Fruit fly (Drosophila melanogaster) whole organism, embryonic: ENCODE measurements around the gene CG14352.

Experiments used
- Atf-2 ChIP-seq: fragments of 200-800 bp; sonication (Bioruptor generic); optimal IDR thresholded peaks from 2 replicates; lab custom pipeline; 2016; ENCODE audit warnings: missing biosample characterization, missing genetic modification characterization
- BtbVII ChIP-seq: fragments of 200-800 bp; sonication (Bioruptor generic); optimal IDR thresholded peaks from 3 replicates; lab custom pipeline; 2017; ENCODE audit warnings: missing biosample characterization, mild to moderate bottlenecking, missing genetic modification characterization
- CG10147 ChIP-seq: fragments of 200-800 bp; sonication (Bioruptor generic); optimal IDR thresholded peaks from 2 replicates; lab custom pipeline; 2019; ENCODE audit warnings: missing biosample characterization, mild to moderate bottlenecking, missing genetic modification characterization, moderate library complexity
- CG10274 ChIP-seq: fragments of 200-800 bp; sonication (Bioruptor generic); optimal IDR thresholded peaks from 3 replicates; lab custom pipeline; 2017; ENCODE audit warnings: missing biosample characterization, mild to moderate bottlenecking, missing genetic modification characterization
- CG11398 ChIP-seq: fragments of 200-800 bp; sonication (Bioruptor generic); optimal IDR thresholded peaks from 2 replicates; lab custom pipeline; 2016; ENCODE audit warnings: missing biosample characterization, missing genetic modification characterization
- CG11560 ChIP-seq: fragments of 200-800 bp; sonication (Bioruptor generic); IDR thresholded peaks from 3 replicates; pipeline ENCODE4 v1.3.6; 2022; ENCODE audit warnings: missing biosample characterization, missing genetic modification characterization
- CG12219 ChIP-seq: fragments of 200-800 bp; sonication (Bioruptor generic); optimal IDR thresholded peaks from 3 replicates; lab custom pipeline; 2018; ENCODE audit warnings: missing biosample characterization, mild to moderate bottlenecking, missing genetic modification characterization
- CG1233 ChIP-seq: fragments of 200-800 bp; sonication (Bioruptor generic); optimal IDR thresholded peaks from 4 replicates; lab custom pipeline; 2018; ENCODE audit warnings: missing biosample characterization, mild to moderate bottlenecking, missing genetic modification characterization
- CG13624 ChIP-seq: fragments of 200-800 bp; sonication (Bioruptor generic); optimal IDR thresholded peaks from 2 replicates; lab custom pipeline; 2016; ENCODE audit warnings: missing biosample characterization, missing genetic modification characterization
- CG14860 ChIP-seq: fragments of 200-800 bp; sonication (Bioruptor generic); IDR thresholded peaks from 3 replicates; pipeline ENCODE4 v1.3.6; 2022; ENCODE audit warnings: missing biosample characterization, missing genetic modification characterization; ENCODE audit not compliant: partially characterized antibody
- CG15479 ChIP-seq: fragments of 200-800 bp; sonication (Bioruptor generic); optimal IDR thresholded peaks from 3 replicates; lab custom pipeline; 2019; ENCODE audit warnings: missing biosample characterization, mild to moderate bottlenecking, missing genetic modification characterization, moderate library complexity
- CG17361 ChIP-seq: fragments of 200-800 bp; sonication (Bioruptor generic); IDR thresholded peaks from 3 replicates; pipeline ENCODE4 v1.3.6; 2022; ENCODE audit warnings: missing biosample characterization, missing genetic modification characterization
- CG1832 ChIP-seq: fragments of 200-800 bp; sonication (Bioruptor generic); optimal IDR thresholded peaks from 2 replicates; lab custom pipeline; 2017; ENCODE audit warnings: missing biosample characterization, mild to moderate bottlenecking, missing genetic modification characterization, inconsistent platforms
- CG3281 ChIP-seq: fragments of 200-800 bp; sonication (Bioruptor generic); optimal IDR thresholded peaks from 3 replicates; lab custom pipeline; 2017; ENCODE audit warnings: missing biosample characterization, mild to moderate bottlenecking, missing genetic modification characterization
- CG34224 ChIP-seq: fragments of 200-800 bp; sonication (Bioruptor generic); IDR thresholded peaks from 3 replicates; pipeline ENCODE4 v1.3.6; 2022; ENCODE audit warnings: missing biosample characterization, missing genetic modification characterization; ENCODE audit not compliant: partially characterized antibody
- CG4730 ChIP-seq: fragments of 200-800 bp; sonication (Bioruptor generic); IDR thresholded peaks from 2 replicates; pipeline ENCODE4 v1.3.6; 2022; ENCODE audit warnings: missing biosample characterization, missing genetic modification characterization
- CG8089 ChIP-seq: fragments of 200-800 bp; sonication (Bioruptor generic); optimal IDR thresholded peaks from 3 replicates; lab custom pipeline; 2016; ENCODE audit warnings: missing biosample characterization, missing genetic modification characterization
- CG9817 ChIP-seq: fragments of 200-800 bp; sonication (Bioruptor generic); optimal IDR thresholded peaks from 2 replicates; lab custom pipeline; 2018; ENCODE audit warnings: missing biosample characterization, mild to moderate bottlenecking, missing genetic modification characterization, moderate library complexity
- CHES-1-like ChIP-seq: fragments of 200-800 bp; sonication (Bioruptor generic); optimal IDR thresholded peaks from 2 replicates; lab custom pipeline; 2016; ENCODE audit warnings: missing biosample characterization, missing genetic modification characterization
- Camta ChIP-seq: fragments of 200-800 bp; sonication (Bioruptor generic); optimal IDR thresholded peaks from 2 replicates; lab custom pipeline; 2016; ENCODE audit warnings: missing biosample characterization, missing genetic modification characterization
- Deaf1 ChIP-seq: fragments of 200-800 bp; optimal IDR thresholded peaks from 3 replicates; lab custom pipeline; 2019; ENCODE audit warnings: missing biosample characterization, mild to moderate bottlenecking, missing genetic modification characterization, moderate library complexity
- Dp ChIP-seq: fragments of 200-800 bp; sonication (Bioruptor generic); optimal IDR thresholded peaks from 2 replicates; lab custom pipeline; 2018; ENCODE audit warnings: missing biosample characterization, mild to moderate bottlenecking, missing genetic modification characterization, moderate library complexity
- Dref ChIP-seq: fragments of 200-800 bp; sonication (Bioruptor generic); IDR thresholded peaks from 2 replicates; pipeline ENCODE4 v1.3.6; 2022; ENCODE audit warnings: missing biosample characterization, missing genetic modification characterization
- Ets65A ChIP-seq: fragments of 200-800 bp; sonication (Bioruptor generic); peaks from one replicate; lab custom pipeline; 2016; ENCODE audit warnings: missing biosample characterization, missing genetic modification characterization
- HLH54F ChIP-seq: fragments of 200-800 bp; sonication (Bioruptor generic); optimal IDR thresholded peaks from 3 replicates; lab custom pipeline; 2016; ENCODE audit warnings: missing biosample characterization, missing genetic modification characterization
- Lhr ChIP-seq: fragments of 200-800 bp; sonication (Bioruptor generic); optimal IDR thresholded peaks from 3 replicates; lab custom pipeline; 2017; ENCODE audit warnings: mild to moderate bottlenecking, missing biosample characterization, missing genetic modification reagents, missing genetic modification characterization
- MTF-1 ChIP-seq: fragments of 200-800 bp; sonication (Bioruptor generic); optimal IDR thresholded peaks from 2 replicates; lab custom pipeline; 2018; ENCODE audit warnings: missing biosample characterization, mild to moderate bottlenecking, missing genetic modification characterization, borderline replicate concordance
- Optix ChIP-seq: fragments of 200-800 bp; sonication (Bioruptor generic); IDR thresholded peaks from 3 replicates; pipeline ENCODE4 v1.3.6; 2022; ENCODE audit warnings: missing biosample characterization, missing genetic modification characterization
- Vsx1 ChIP-seq: fragments of 200-800 bp; sonication (Bioruptor generic); optimal IDR thresholded peaks from 2 replicates; lab custom pipeline; 2017; ENCODE audit warnings: missing biosample characterization, mild to moderate bottlenecking, missing genetic modification characterization, missing genetic modification reagents
- al ChIP-seq: fragments of 200-800 bp; sonication (Bioruptor generic); IDR thresholded peaks from 2 replicates; pipeline ENCODE4 v1.3.6; 2022; ENCODE audit warnings: missing biosample characterization, missing genetic modification characterization
- ato ChIP-seq: fragments of 200-800 bp; sonication (Bioruptor generic); IDR thresholded peaks from 2 replicates; pipeline ENCODE4 v1.3.6; 2022; ENCODE audit warnings: missing biosample characterization, missing genetic modification characterization; ENCODE audit not compliant: partially characterized antibody
- cad ChIP-seq: fragments of >200 bp; optimal IDR thresholded peaks from 2 replicates; lab custom pipeline; 2017; ENCODE audit warnings: missing biosample characterization, missing genetic modification characterization
- crol ChIP-seq: fragments of 200-800 bp; sonication (Bioruptor generic); IDR thresholded peaks from 2 replicates; pipeline ENCODE4 v1.3.6; 2022; ENCODE audit warnings: missing biosample characterization, missing genetic modification characterization
- dimm ChIP-seq: fragments of 200-800 bp; sonication (Bioruptor generic); IDR thresholded peaks from 2 replicates; pipeline ENCODE4 v1.3.6; 2022; ENCODE audit warnings: missing biosample characterization, missing genetic modification characterization
- ewg ChIP-seq: fragments of 200-800 bp; sonication (Bioruptor generic); optimal IDR thresholded peaks from 3 replicates; lab custom pipeline; 2017; ENCODE audit warnings: mild to moderate bottlenecking, missing biosample characterization, missing genetic modification reagents, missing genetic modification characterization
- ftz-f1 ChIP-seq: fragments of 200-800 bp; sonication (Bioruptor generic); optimal IDR thresholded peaks from 2 replicates; lab custom pipeline; 2016; ENCODE audit warnings: missing biosample characterization, missing genetic modification characterization
- gsb ChIP-seq: fragments of 200-800 bp; sonication (Bioruptor generic); IDR thresholded peaks from 2 replicates; pipeline ENCODE4 v1.3.6; 2022; ENCODE audit warnings: missing biosample characterization, missing genetic modification characterization
- gt ChIP-seq: fragments of 200-800 bp; sonication (Bioruptor generic); IDR thresholded peaks from 2 replicates; pipeline ENCODE4 v1.3.6; 2022; ENCODE audit warnings: missing biosample characterization, missing genetic modification characterization
- inv ChIP-seq: fragments of 200-800 bp; sonication (Bioruptor generic); IDR thresholded peaks from 2 replicates; pipeline ENCODE4 v1.3.6; 2022; ENCODE audit warnings: missing biosample characterization, missing genetic modification characterization; ENCODE audit not compliant: partially characterized antibody
- odd ChIP-seq: fragments of 200-800 bp; sonication (Bioruptor generic); optimal IDR thresholded peaks from 2 replicates; lab custom pipeline; 2017; ENCODE audit warnings: missing biosample characterization, mild to moderate bottlenecking, missing genetic modification characterization
- pita ChIP-seq: fragments of 200-800 bp; sonication (Bioruptor generic); optimal IDR thresholded peaks from 2 replicates; lab custom pipeline; 2017; ENCODE audit warnings: missing biosample characterization, mild to moderate bottlenecking, missing genetic modification characterization
- pros ChIP-seq: fragments of 200-800 bp; sonication (Bioruptor generic); optimal IDR thresholded peaks from 3 replicates; lab custom pipeline; 2019; ENCODE audit warnings: missing biosample characterization, mild to moderate bottlenecking, missing genetic modification characterization, moderate library complexity
- shn ChIP-seq: fragments of 200-800 bp; sonication (Bioruptor generic); optimal IDR thresholded peaks from 3 replicates; lab custom pipeline; 2016; ENCODE audit warnings: missing biosample characterization, missing genetic modification characterization
- sob ChIP-seq: fragments of 200-800 bp; sonication (Bioruptor generic); IDR thresholded peaks from 2 replicates; pipeline ENCODE4 v1.3.6; 2022; ENCODE audit warnings: missing biosample characterization, missing genetic modification characterization
- trh ChIP-seq: fragments of 200-800 bp; sonication (Bioruptor generic); optimal IDR thresholded peaks from 2 replicates; lab custom pipeline; 2016; ENCODE audit warnings: missing biosample characterization, missing genetic modification characterization
- vfl ChIP-seq: fragments of 200-800 bp; sonication (Bioruptor generic); optimal IDR thresholded peaks from 2 replicates; lab custom pipeline; 2016; ENCODE audit warnings: missing biosample characterization, missing genetic modification characterization
- vnd ChIP-seq: fragments of 200-800 bp; sonication (Bioruptor generic); IDR thresholded peaks from 3 replicates; pipeline ENCODE4 v1.3.6; 2022; ENCODE audit warnings: missing biosample characterization, missing genetic modification characterization; ENCODE audit not compliant: partially characterized antibody
- vvl ChIP-seq: fragments of 200-800 bp; sonication (Bioruptor generic); IDR thresholded peaks from 2 replicates; pipeline ENCODE4 v1.3.6; 2022; ENCODE audit warnings: missing biosample characterization, missing genetic modification characterization
- zen ChIP-seq: fragments of 200-800 bp; sonication (Bioruptor generic); optimal IDR thresholded peaks from 3 replicates; lab custom pipeline; 2018; ENCODE audit warnings: missing biosample characterization, mild to moderate bottlenecking, missing genetic modification characterization, moderate library complexity

Gene CG14352

DNA sequence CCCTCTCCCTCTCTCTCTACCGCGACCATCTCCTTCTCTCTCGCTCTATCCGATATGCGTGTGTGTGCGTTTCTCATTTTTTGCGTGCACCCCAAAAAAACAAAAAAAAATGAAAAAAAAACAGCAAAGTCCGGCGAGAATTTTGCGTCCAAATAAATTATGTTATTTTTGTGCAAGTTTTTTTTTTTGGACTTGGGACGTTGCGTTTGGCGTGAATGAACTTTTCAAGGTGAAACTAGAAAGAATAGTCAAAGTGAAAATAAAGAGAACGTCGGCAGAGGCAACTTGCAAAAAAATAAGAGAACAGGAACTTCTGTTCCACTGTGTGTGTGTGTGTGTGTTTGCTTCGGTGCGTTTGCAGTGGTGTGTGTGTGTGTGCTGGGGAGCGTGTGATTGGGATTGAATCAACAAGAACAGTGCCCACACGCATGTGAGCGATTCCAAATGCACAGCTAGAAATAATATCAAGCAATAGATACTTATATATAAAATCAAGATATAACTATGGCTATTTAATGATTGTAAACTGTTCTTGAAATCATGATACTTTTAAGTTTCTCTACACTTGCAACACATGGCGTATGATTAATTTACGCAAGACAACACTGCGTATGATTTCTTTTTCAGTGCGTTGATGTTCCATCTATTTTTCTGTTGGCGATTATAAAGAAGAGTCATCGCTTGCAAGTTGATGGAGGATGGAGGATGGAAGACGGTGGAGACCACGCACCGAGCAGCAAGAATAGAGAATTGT, 18.2 kb downstream of the CG14352 start (continued):
- TF ChIP-seq odd (GFP tag; lab: Kevin White, UChicago) (peak; percentile 33), Vsx1 (GFP tag; lab: Kevin White, UChicago) (peak; percentile 9), MTF-1 (GFP tag; lab: Kevin White, UChicago) (no peak), CG34224 (GFP tag; lab: Robert Waterston, UW) (no peak), ato (GFP tag; lab: Robert Waterston, UW) (no peak), vfl (GFP tag; lab: Kevin White, UChicago) (no peak), Deaf1 (tag; lab: Kevin White, UChicago) (peak; percentile 51), pita (GFP tag; lab: Kevin White, UChicago) (no peak), zen (tag; lab: Kevin White, UChicago) (no peak), sob (GFP tag; lab: Robert Waterston, UW) (peak; percentile 65), vvl (GFP tag; lab: Robert Waterston, UW) (peak; percentile 74), CG1832 (GFP tag; lab: Kevin White, UChicago) (no peak), gt (no peak), CG14860 (GFP tag; lab: Robert Waterston, UW) (no peak), Camta (GFP tag; lab: Kevin White, UChicago) (no peak), Optix (no peak), vnd (no peak), CG13624 (GFP tag; lab: Kevin White, UChicago) (peak; percentile 17), BtbVII (GFP tag; lab: Kevin White, UChicago) (peak; percentile 34), al (GFP tag; lab: Robert Waterston, UW) (peak; percentile 54; the same call in 1 of the 2 replicates), Ets65A (GFP tag; lab: Kevin White, UChicago) (peak; percentile 93), Atf-2 (GFP tag; lab: Kevin White, UChicago) (no peak), Dp (no peak), CG11398 (GFP tag; lab: Kevin White, UChicago) (no peak), CG15479 (GFP tag; lab: Kevin White, UChicago) (no peak), gsb (GFP tag; lab: Robert Waterston, UW) (peak; percentile 70), CG3281 (GFP tag; lab: Kevin White, UChicago) (peak; percentile 68), CG17361 (GFP tag; lab: Robert Waterston, UW) (0 out of 3 replicates have a peak, but pooled peaks have one; percentile 33), cad (no peak), CG1233 (GFP tag; lab: Kevin White, UChicago) (peak; percentile 25), CHES-1-like (GFP tag; lab: Kevin White, UChicago) (no peak), CG4730 (GFP tag; lab: Robert Waterston, UW) (peak; percentile 30; the same call in 1 of the 2 replicates), ewg (GFP tag; lab: Kevin White, UChicago) (peak; percentile 35), CG8089 (GFP tag; lab: Kevin White, UChicago) (no peak), CG11560 (0 out of 3 replicates have a peak, but pooled peaks have one; percentile 32), CG10274 (peak; percentile 37), shn (no peak), CG9817 (tag; lab: Kevin White, UChicago) (peak; percentile 54), pros (GFP tag; lab: Kevin White, UChicago) (no peak), HLH54F (GFP tag; lab: Kevin White, UChicago) (peak; percentile 39), ftz-f1 (peak; percentile 51), crol (GFP tag; lab: Robert Waterston, UW) (peak; percentile 50; the same call in 1 of the 2 replicates), CG12219 (GFP tag; lab: Kevin White, UChicago) (peak; percentile 27), Dref (no peak), CG10147 (GFP tag; lab: Kevin White, UChicago) (peak; percentile 36), Lhr (GFP tag; lab: Kevin White, UChicago) (no peak), inv (GFP tag; lab: Robert Waterston, UW) (no peak), trh (GFP tag; lab: Kevin White, UChicago) (no peak), dimm (no peak)
